Worm (Caenorhabditis elegans) whole organism, early embryonic: ENCODE results near the gene F25E5.5.
A peak's percentile ranks its signal among the peaks of the same experiment; 100 is the strongest.

ENCODE experiments used
- F13C5.2 ChIP-seq: sonication (generic microtip); optimal IDR thresholded peaks from 2 replicates; lab custom pipeline; 2017; ENCODE audit warnings: mild to moderate bottlenecking, missing genetic modification characterization, inconsistent platforms, missing compliant biosample characterization
- ama-1 ChIP-seq: fragments of 150-350 bp; optimal IDR thresholded peaks from 2 replicates; lab custom pipeline; 2014
- ceh-36 ChIP-seq: sonication (generic microtip); optimal IDR thresholded peaks from 2 replicates; lab custom pipeline; 2016; ENCODE audit warnings: missing genetic modification characterization, inconsistent platforms, missing compliant biosample characterization
- flt-1 ChIP-seq: fragments of 200-800 bp; sonication (Bioruptor generic); IDR thresholded peaks from 2 replicates; pipeline ENCODE4 v1.3.6; 2022; ENCODE audit warnings: missing genetic modification characterization, missing compliant biosample characterization
- hmbx-1 ChIP-seq: sonication (generic microtip); optimal IDR thresholded peaks from 2 replicates; lab custom pipeline; 2016; ENCODE audit warnings: mild to moderate bottlenecking, missing genetic modification characterization, missing compliant biosample characterization
- hmg-4 ChIP-seq: fragments of 200-800 bp; sonication (Bioruptor generic); optimal IDR thresholded peaks from 2 replicates; lab custom pipeline; 2018; ENCODE audit warnings: mild to moderate bottlenecking, missing genetic modification characterization, missing compliant biosample characterization
- hnd-1 ChIP-seq: sonication (generic microtip); optimal IDR thresholded peaks from 2 replicates; lab custom pipeline; 2016; ENCODE audit warnings: missing genetic modification characterization, missing compliant biosample characterization
- scrt-1 ChIP-seq: fragments of 200-800 bp; sonication (Bioruptor generic); IDR thresholded peaks from 2 replicates; pipeline ENCODE4 v1.3.6; 2022; ENCODE audit warnings: missing genetic modification characterization, missing compliant biosample characterization
- sea-1 ChIP-seq: fragments of 200-800 bp; sonication (Bioruptor generic); conservative IDR thresholded peaks from 2 replicates; pipeline ENCODE4 v1.3.6; 2022; ENCODE audit warnings: missing genetic modification characterization, missing compliant biosample characterization
- tbx-11 ChIP-seq: fragments of 200-800 bp; sonication (Bioruptor generic); IDR thresholded peaks from 2 replicates; pipeline ENCODE4 v1.3.6; 2022; ENCODE audit warnings: missing genetic modification characterization, missing compliant biosample characterization
- tbx-37 ChIP-seq: fragments of 200-800 bp; sonication (Bioruptor generic); conservative IDR thresholded peaks from 2 replicates; pipeline ENCODE4 v1.3.6; 2022; ENCODE audit warnings: missing genetic modification reagents, missing genetic modification characterization, missing compliant biosample characterization
- tra-4 ChIP-seq: sonication (generic microtip); optimal IDR thresholded peaks from 2 replicates; lab custom pipeline; 2017; ENCODE audit warnings: missing genetic modification characterization, missing compliant biosample characterization

DNA sequence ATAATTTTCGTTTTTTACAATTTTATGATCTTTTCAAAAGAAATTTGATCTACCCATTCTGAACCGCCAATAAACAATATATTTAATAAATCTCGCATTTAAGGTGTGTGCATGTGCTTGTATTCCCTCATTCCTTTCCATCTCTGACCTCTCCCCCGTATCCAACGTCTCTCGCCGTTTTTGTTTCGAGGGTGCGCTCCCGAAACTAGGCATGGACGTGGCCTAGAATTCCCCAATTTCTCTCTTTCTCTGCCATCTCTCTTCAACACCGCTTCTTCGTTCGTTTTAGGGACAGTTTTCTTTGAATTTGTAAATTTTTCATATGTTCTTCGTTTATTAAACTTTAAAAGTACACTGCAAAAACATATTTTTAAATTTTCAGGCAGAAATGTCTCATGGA lies 18.4 kb downstream of the F25E5.5 start, which contains the start of gene F25E5.1:
- no peak for TF ChIP-seq hmbx-1 (tag; lab: Kevin White, UChicago)
- no peak for TF ChIP-seq hnd-1
- TF ChIP-seq tbx-37 (GFP tag; lab: Robert Waterston, UW): peak; percentile 62; the same call in 1 of the 2 replicates
- TF ChIP-seq ama-1 (lab: Kevin White, UChicago): no peak
- peak; percentile 47 for TF ChIP-seq F13C5.2 (tag; lab: Kevin White, UChicago)
- TF ChIP-seq hmg-4 (GFP tag; lab: Kevin White, UChicago): no peak
- no peak for TF ChIP-seq sea-1
- TF ChIP-seq tbx-11 (GFP tag; lab: Robert Waterston, UW): no peak
- TF ChIP-seq flt-1 (GFP tag; lab: Robert Waterston, UW): no peak
- TF ChIP-seq scrt-1 (GFP tag; lab: Robert Waterston, UW): no peak
- no peak for TF ChIP-seq tra-4 (tag; lab: Kevin White, UChicago)
- no peak for TF ChIP-seq ceh-36 (tag; lab: Kevin White, UChicago)
